Fruit fly (Drosophila melanogaster) whole organism, embryonic: ENCODE data around the gene CG34135.

ENCODE experiments used
- Ada2b ChIP-seq: fragments of 200-800 bp; sonication (Bioruptor generic); IDR thresholded peaks from 2 replicates; pipeline ENCODE4 v1.3.6; 2022; ENCODE audit warnings: missing biosample characterization, missing genetic modification characterization
- CG11456 ChIP-seq: fragments of 200-800 bp; sonication (Bioruptor generic); IDR thresholded peaks from 3 replicates; pipeline ENCODE4 v1.3.6; 2022; ENCODE audit warnings: missing biosample characterization, missing genetic modification characterization
- CG12071 ChIP-seq: fragments of 200-800 bp; sonication (Bioruptor generic); optimal IDR thresholded peaks from 3 replicates; lab custom pipeline; 2018; ENCODE audit warnings: missing biosample characterization, mild to moderate bottlenecking, missing genetic modification characterization
- CG12769 ChIP-seq: fragments of 200-800 bp; sonication (Bioruptor generic); optimal IDR thresholded peaks from 2 replicates; lab custom pipeline; 2019; ENCODE audit warnings: missing biosample characterization, mild to moderate bottlenecking, missing genetic modification characterization, moderate library complexity
- CG13894 ChIP-seq: fragments of 200-800 bp; sonication (Bioruptor generic); optimal IDR thresholded peaks from 3 replicates; lab custom pipeline; 2018; ENCODE audit warnings: missing biosample characterization, mild to moderate bottlenecking, missing genetic modification characterization, moderate library complexity
- CG1529 ChIP-seq: fragments of 200-800 bp; sonication (Bioruptor generic); optimal IDR thresholded peaks from 3 replicates; lab custom pipeline; 2018; ENCODE audit warnings: missing biosample characterization, missing genetic modification characterization
- CG17328 ChIP-seq: fragments of 200-800 bp; sonication (Bioruptor generic); IDR thresholded peaks from 2 replicates; pipeline ENCODE4 v1.3.6; 2022; ENCODE audit warnings: missing biosample characterization, missing genetic modification characterization
- CG17359 ChIP-seq: fragments of 200-800 bp; sonication (Bioruptor generic); optimal IDR thresholded peaks from 3 replicates; lab custom pipeline; 2018; ENCODE audit warnings: missing biosample characterization, mild to moderate bottlenecking, missing genetic modification characterization, moderate library complexity
- CG17612 ChIP-seq: fragments of 200-800 bp; sonication (Bioruptor generic); IDR thresholded peaks from 2 replicates; pipeline ENCODE4 v1.3.6; 2022; ENCODE audit warnings: missing biosample characterization, missing genetic modification characterization
- CG18011 ChIP-seq: fragments of 200-800 bp; sonication (Bioruptor generic); optimal IDR thresholded peaks from 2 replicates; lab custom pipeline; 2017; ENCODE audit warnings: missing biosample characterization, missing genetic modification characterization, mild to moderate bottlenecking, moderate library complexity, missing genotype
- CG18476 ChIP-seq: fragments of 200-800 bp; sonication (Bioruptor generic); optimal IDR thresholded peaks from 2 replicates; lab custom pipeline; 2016; ENCODE audit warnings: missing biosample characterization, mild to moderate bottlenecking, missing genetic modification characterization
- CG2116 ChIP-seq: fragments of 200-800 bp; sonication (Bioruptor generic); optimal IDR thresholded peaks from 3 replicates; lab custom pipeline; 2018; ENCODE audit warnings: missing biosample characterization, mild to moderate bottlenecking, missing genetic modification characterization
- CG2120 ChIP-seq: fragments of 200-800 bp; sonication (Bioruptor generic); optimal IDR thresholded peaks from 3 replicates; lab custom pipeline; 2016; ENCODE audit warnings: missing biosample characterization, missing genetic modification characterization
- CG2712 ChIP-seq: fragments of 200-800 bp; optimal IDR thresholded peaks from 3 replicates; lab custom pipeline; 2019; ENCODE audit warnings: missing biosample characterization, mild to moderate bottlenecking, missing genetic modification characterization, moderate library complexity
- CG2875 ChIP-seq: fragments of 200-800 bp; sonication (Bioruptor generic); optimal IDR thresholded peaks from 2 replicates; lab custom pipeline; 2017; ENCODE audit warnings: missing biosample characterization, mild to moderate bottlenecking, missing genetic modification characterization, missing genetic modification reagents
- CG31441 ChIP-seq: fragments of 200-800 bp; sonication (Bioruptor generic); IDR thresholded peaks from 2 replicates; pipeline ENCODE4 v1.3.6; 2022; ENCODE audit warnings: missing biosample characterization, missing genetic modification characterization
- CG3838 ChIP-seq: fragments of 200-800 bp; sonication (Bioruptor generic); optimal IDR thresholded peaks from 3 replicates; lab custom pipeline; 2016; ENCODE audit warnings: missing biosample characterization, missing genetic modification characterization
- CG4617 ChIP-seq: fragments of 200-800 bp; sonication (Bioruptor generic); optimal IDR thresholded peaks from 3 replicates; lab custom pipeline; 2016; ENCODE audit warnings: missing biosample characterization, missing genetic modification characterization, borderline replicate concordance
- CG5180 ChIP-seq: fragments of 200-800 bp; sonication (Bioruptor generic); optimal IDR thresholded peaks from 3 replicates; lab custom pipeline; 2017; ENCODE audit warnings: missing biosample characterization, missing genetic modification characterization, mild to moderate bottlenecking, moderate library complexity, missing genetic modification reagents
- CG8944 ChIP-seq: fragments of 200-800 bp; sonication (Bioruptor generic); optimal IDR thresholded peaks from 3 replicates; lab custom pipeline; 2016; ENCODE audit warnings: missing biosample characterization, missing genetic modification characterization
- Dbx ChIP-seq: fragments of 200-800 bp; sonication (Bioruptor generic); IDR thresholded peaks from 3 replicates; pipeline ENCODE4 v1.3.6; 2022; ENCODE audit warnings: missing biosample characterization, missing genetic modification characterization
- Deaf1 ChIP-seq: fragments of 200-800 bp; optimal IDR thresholded peaks from 3 replicates; lab custom pipeline; 2019; ENCODE audit warnings: missing biosample characterization, mild to moderate bottlenecking, missing genetic modification characterization, moderate library complexity
- Dip2 ChIP-seq: fragments of 200-800 bp; sonication (Bioruptor generic); IDR thresholded peaks from 2 replicates; pipeline ENCODE4 v1.3.6; 2022; ENCODE audit warnings: missing biosample characterization, missing genetic modification characterization
- Dip3 ChIP-seq: fragments of 200-800 bp; sonication (Bioruptor generic); optimal IDR thresholded peaks from 3 replicates; lab custom pipeline; 2016; ENCODE audit warnings: missing biosample characterization, missing genetic modification characterization
- Eip74EF ChIP-seq, 2 experiments: fragments of 200-800 bp in 1 of 2; fragments of >200 bp in 1 of 2; sonication (Bioruptor generic) in 1 of 2; optimal IDR thresholded peaks; 2 replicates each; lab custom pipeline; 2017 to 2019; ENCODE audit warnings: missing biosample characterization in 2 of 2, missing genetic modification characterization in 2 of 2, mild to moderate bottlenecking in 1 of 2, moderate library complexity in 1 of 2
- Nf-YB ChIP-seq: fragments of 200-800 bp; sonication (Bioruptor generic); optimal IDR thresholded peaks from 3 replicates; lab custom pipeline; 2019; ENCODE audit warnings: missing biosample characterization, mild to moderate bottlenecking, missing genetic modification characterization, moderate library complexity
- Poxn ChIP-seq: fragments of 200-800 bp; sonication (Bioruptor generic); IDR thresholded peaks from 2 replicates; pipeline ENCODE4 v1.3.6; 2022; ENCODE audit warnings: missing biosample characterization, missing genetic modification characterization
- ato ChIP-seq: fragments of 200-800 bp; sonication (Bioruptor generic); IDR thresholded peaks from 2 replicates; pipeline ENCODE4 v1.3.6; 2022; ENCODE audit warnings: missing biosample characterization, missing genetic modification characterization; ENCODE audit not compliant: partially characterized antibody
- bigmax ChIP-seq: fragments of 200-800 bp; sonication (Bioruptor generic); optimal IDR thresholded peaks from 2 replicates; lab custom pipeline; 2018; ENCODE audit warnings: missing biosample characterization, mild to moderate bottlenecking, missing genetic modification characterization
- bowl ChIP-seq: fragments of 200-800 bp; sonication (Bioruptor generic); IDR thresholded peaks from 2 replicates; pipeline ENCODE4 v1.3.6; 2022; ENCODE audit warnings: missing biosample characterization, missing genetic modification characterization
- cg ChIP-seq: fragments of 200-800 bp; sonication (Bioruptor generic); optimal IDR thresholded peaks from 3 replicates; lab custom pipeline; 2019; ENCODE audit warnings: missing biosample characterization, mild to moderate bottlenecking, missing genetic modification characterization, moderate library complexity
- chm ChIP-seq: fragments of 200-800 bp; sonication (Bioruptor generic); IDR thresholded peaks from 2 replicates; pipeline ENCODE4 v1.3.6; 2022; ENCODE audit warnings: missing biosample characterization, missing genetic modification characterization
- chn ChIP-seq: fragments of 200-800 bp; sonication (Bioruptor generic); optimal IDR thresholded peaks from 2 replicates; lab custom pipeline; 2016; ENCODE audit warnings: missing biosample characterization, missing genetic modification characterization
- corto ChIP-seq: fragments of 200-800 bp; sonication (Bioruptor generic); optimal IDR thresholded peaks from 2 replicates; lab custom pipeline; 2016; ENCODE audit warnings: missing biosample characterization, mild to moderate bottlenecking, missing genetic modification characterization, moderate library complexity
- crol ChIP-seq: fragments of 200-800 bp; sonication (Bioruptor generic); IDR thresholded peaks from 2 replicates; pipeline ENCODE4 v1.3.6; 2022; ENCODE audit warnings: missing biosample characterization, missing genetic modification characterization
- danr ChIP-seq: fragments of 200-800 bp; sonication (Bioruptor generic); IDR thresholded peaks from 2 replicates; pipeline ENCODE4 v1.3.6; 2022; ENCODE audit warnings: missing biosample characterization, missing genetic modification characterization
- dmrt11E ChIP-seq: fragments of 200-800 bp; sonication (Bioruptor generic); optimal IDR thresholded peaks from 3 replicates; lab custom pipeline; 2018; ENCODE audit warnings: missing biosample characterization, mild to moderate bottlenecking, missing genetic modification characterization, moderate library complexity
- dpn ChIP-seq, 2 experiments: fragments of 200-800 bp; sonication (Bioruptor generic); optimal IDR thresholded peaks; 3 replicates each; lab custom pipeline; 2016; ENCODE audit warnings: missing biosample characterization in 2 of 2, missing genetic modification characterization in 2 of 2
- dysf ChIP-seq: fragments of 200-800 bp; sonication (Bioruptor generic); IDR thresholded peaks from 3 replicates; pipeline ENCODE4 v1.3.6; 2022; ENCODE audit warnings: missing biosample characterization, missing genetic modification characterization
- grau ChIP-seq: fragments of 200-800 bp; optimal IDR thresholded peaks from 3 replicates; lab custom pipeline; 2019; ENCODE audit warnings: missing biosample characterization, mild to moderate bottlenecking, missing genetic modification characterization, moderate library complexity
- hb ChIP-seq: fragments of 200-800 bp; sonication (Bioruptor generic); IDR thresholded peaks from 3 replicates; pipeline ENCODE4 v1.3.6; 2022; ENCODE audit warnings: missing biosample characterization, missing genetic modification characterization; ENCODE audit not compliant: partially characterized antibody
- insv ChIP-seq, 2 experiments: fragments of 200-800 bp; sonication (Bioruptor generic); optimal IDR thresholded peaks; 3 replicates each; lab custom pipeline; 2016 to 2018; ENCODE audit warnings: missing biosample characterization in 2 of 2, missing genetic modification characterization in 2 of 2
- maf-S ChIP-seq: fragments of 200-800 bp; sonication (Bioruptor generic); optimal IDR thresholded peaks from 2 replicates; lab custom pipeline; 2016; ENCODE audit warnings: missing biosample characterization, missing genetic modification characterization
- nom ChIP-seq: fragments of 200-800 bp; sonication (Bioruptor generic); optimal IDR thresholded peaks from 2 replicates; lab custom pipeline; 2017; ENCODE audit warnings: missing biosample characterization, missing genetic modification characterization, mild to moderate bottlenecking, moderate library complexity, missing genetic modification reagents
- otp ChIP-seq: fragments of 200-800 bp; sonication (Bioruptor generic); IDR thresholded peaks from 3 replicates; pipeline ENCODE4, ENCODE4 v1.3.6; 2022; ENCODE audit warnings: missing biosample characterization, missing genetic modification characterization
- phol ChIP-seq: fragments of 200-800 bp; sonication (Bioruptor generic); optimal IDR thresholded peaks from 3 replicates; lab custom pipeline; 2018; ENCODE audit warnings: missing biosample characterization, mild to moderate bottlenecking, missing genetic modification characterization, moderate library complexity
- repo ChIP-seq: fragments of 200-800 bp; sonication (Bioruptor generic); optimal IDR thresholded peaks from 2 replicates; lab custom pipeline; 2016; ENCODE audit warnings: missing biosample characterization, missing genetic modification characterization
- sima ChIP-seq: fragments of 200-800 bp; sonication (Bioruptor generic); optimal IDR thresholded peaks from 2 replicates; lab custom pipeline; 2016; ENCODE audit warnings: missing biosample characterization, missing genetic modification characterization
- so ChIP-seq: fragments of 200-800 bp; sonication (Bioruptor generic); IDR thresholded peaks from 3 replicates; pipeline ENCODE4 v1.3.6; 2022; ENCODE audit warnings: missing biosample characterization, missing genetic modification characterization
- usp ChIP-seq: fragments of >200 bp; optimal IDR thresholded peaks from 2 replicates; lab custom pipeline; 2017; ENCODE audit warnings: missing biosample characterization, missing genetic modification characterization
- wor ChIP-seq: fragments of 200-800 bp; sonication (Bioruptor generic); IDR thresholded peaks from 2 replicates; pipeline ENCODE4 v1.3.6; 2022; ENCODE audit warnings: missing biosample characterization, missing genetic modification characterization

CG34135 gene

DNA sequence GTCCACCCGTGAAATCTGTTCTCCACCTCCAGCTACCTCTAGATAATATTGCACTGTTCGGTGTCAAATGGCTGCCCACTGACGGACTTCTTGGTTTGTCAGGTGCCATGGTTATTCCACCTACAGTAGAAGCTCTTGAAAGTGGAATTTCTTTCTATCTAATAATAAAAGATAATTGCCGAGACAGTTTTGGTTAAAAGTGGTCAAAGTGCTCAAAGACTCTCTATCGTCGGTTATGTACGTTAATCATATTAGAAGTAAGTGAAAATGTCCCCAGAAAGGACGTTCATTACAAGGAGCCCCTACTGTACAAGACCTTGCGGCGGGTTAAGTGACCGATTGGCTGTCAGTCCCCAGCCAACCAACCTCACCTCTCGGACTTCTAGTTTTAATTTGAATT, 23.8 kb downstream of the CG34135 start (continued):
- TF ChIP-seq chn (no peak), Dbx (no peak), CG2120 (peak; percentile 63), Dip3 (peak; percentile 53), CG1529 (GFP tag; lab: Kevin White, UChicago) (no peak), sima (GFP tag; lab: Kevin White, UChicago) (no peak), CG11456 (GFP tag; lab: Robert Waterston, UW) (peak; percentile 72; the same call in 1 of the 3 replicates), bowl (GFP tag; lab: Robert Waterston, UW) (no peak), crol (GFP tag; lab: Robert Waterston, UW) (peak; percentile 19; the same call in 1 of the 2 replicates), otp (GFP tag; lab: Robert Waterston, UW) (no peak), CG17359 (tag; lab: Kevin White, UChicago) (peak; percentile 48), CG18476 (GFP tag; lab: Kevin White, UChicago) (no peak), ato (GFP tag; lab: Robert Waterston, UW) (no peak), danr (peak; percentile 8; the same call in 1 of the 2 replicates), CG2875 (no peak), wor (GFP tag; lab: Robert Waterston, UW) (no peak), CG4617 (GFP tag; lab: Kevin White, UChicago) (no peak), Eip74EF (GFP tag; optimal IDR thresholded peaks at IDR 0.05; lab: Kevin White, UChicago) (no peak), Ada2b (peak; percentile 65), corto (GFP tag; lab: Kevin White, UChicago) (no peak), maf-S (GFP tag; lab: Kevin White, UChicago) (no peak), CG2712 (tag; lab: Kevin White, UChicago) (peak; percentile 59), CG17328 (GFP tag; lab: Robert Waterston, UW) (0 out of 2 replicates have a peak, but pooled peaks have one; percentile 15), hb (GFP tag; lab: Robert Waterston, UW) (no peak), dpn (GFP tag; optimal IDR thresholded peaks at IDR 0.05; lab: Kevin White, UChicago) (peak in 1 of 2 experiments; percentile 50), insv (GFP tag; optimal IDR thresholded peaks at IDR 0.05; lab: Kevin White, UChicago) (no peak), dmrt11E (tag; lab: Kevin White, UChicago) (no peak), usp (no peak), chm (GFP tag; lab: Robert Waterston, UW) (peak; percentile 54; the same call in 1 of the 2 replicates), CG17612 (GFP tag; lab: Robert Waterston, UW) (no peak), grau (tag; lab: Kevin White, UChicago) (peak; percentile 91), CG2116 (GFP tag; lab: Kevin White, UChicago) (no peak), repo (no peak), CG12071 (no peak), CG12769 (peak; percentile 32), Nf-YB (GFP tag; lab: Kevin White, UChicago) (no peak), phol (peak; percentile 37), bigmax (no peak), CG31441 (peak; percentile 46; the same call in 1 of the 2 replicates), CG5180 (GFP tag; lab: Kevin White, UChicago) (no peak), CG18011 (GFP tag; lab: Kevin White, UChicago) (no peak), Poxn (GFP tag; lab: Robert Waterston, UW) (no peak), Dip2 (GFP tag; lab: Robert Waterston, UW) (no peak), CG8944 (GFP tag; lab: Kevin White, UChicago) (peak; percentile 51), nom (GFP tag; lab: Kevin White, UChicago) (no peak), dysf (GFP tag; lab: Robert Waterston, UW) (peak; percentile 74), cg (GFP tag; lab: Kevin White, UChicago) (no peak), Deaf1 (tag; lab: Kevin White, UChicago) (no peak), CG13894 (tag; lab: Kevin White, UChicago) (no peak), CG3838 (GFP tag; lab: Kevin White, UChicago) (no peak), so (GFP tag; lab: Robert Waterston, UW) (peak; percentile 42; the same call in 1 of the 3 replicates)
